5 fruit fly cellular contexts compared by ENCODE assay signal in the genomic region with DNA sequence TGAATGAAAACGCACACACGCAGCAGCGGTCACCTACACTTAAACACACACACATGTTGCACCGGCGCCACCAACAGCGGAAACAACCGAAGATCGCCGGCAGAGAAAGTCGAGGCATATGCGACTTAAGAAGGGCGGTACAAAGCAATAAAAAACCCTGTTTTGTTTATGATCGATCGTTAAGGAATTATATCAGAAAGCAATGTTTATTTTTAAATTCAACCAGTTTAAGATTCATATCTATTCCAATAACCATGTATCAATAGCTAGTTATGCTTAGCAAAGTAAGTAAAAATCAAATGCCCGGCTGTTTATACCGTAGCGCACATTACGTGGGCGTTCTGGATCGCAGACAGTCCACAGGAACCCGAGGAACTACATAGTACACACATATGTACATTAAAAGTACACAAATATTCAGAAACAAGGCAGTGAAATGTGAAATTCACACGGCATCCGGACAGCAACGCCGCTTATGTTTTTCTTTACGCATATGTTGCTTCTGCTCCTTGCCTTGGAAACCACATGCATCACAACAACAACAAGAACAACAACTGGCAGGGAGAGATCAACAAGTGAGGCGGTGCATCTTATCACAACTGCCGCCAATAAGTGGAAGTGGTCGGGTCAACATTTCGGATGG.
TF ChIP-seq lines count a peak whose summit lies in the region.

No protein-coding gene starts in this region.

- peak; percentile 72 for TF ChIP-seq CTCF in whole organism, embryonic (GFP tag; optimal IDR thresholded peaks at IDR 0.05; lab: Kevin White, UChicago)

TF ChIP-seq in whole organism, adult, 20 proteins besides CTCF, POLR2A, EP300 and RAD21 (continues in another document):
- TF ChIP-seq CG12768 (GFP tag; optimal IDR thresholded peaks at IDR 0.05; lab: Kevin White, UChicago) (peak; percentile 60), CG11617 (GFP tag; optimal IDR thresholded peaks at IDR 0.05; lab: Kevin White, UChicago) (peak; percentile 40), CG7045 (GFP tag; optimal IDR thresholded peaks at IDR 0.05; lab: Kevin White, UChicago) (peak; percentile 66), CG33017 (tag; optimal IDR thresholded peaks at IDR 0.05; lab: Kevin White, UChicago) (peak; percentile 72), CG7101 (tag; optimal IDR thresholded peaks at IDR 0.05; lab: Kevin White, UChicago) (peak; percentile 82), ovo (GFP tag; optimal IDR thresholded peaks at IDR 0.05; lab: Kevin White, UChicago) (no peak), Mnt (GFP tag; optimal IDR thresholded peaks at IDR 0.05; lab: Kevin White, UChicago) (peak; percentile 26), CG5204 (GFP tag; optimal IDR thresholded peaks at IDR 0.05; lab: Kevin White, UChicago) (no peak), bab1 (GFP tag; optimal IDR thresholded peaks at IDR 0.05; lab: Kevin White, UChicago) (peak; percentile 84), cic (GFP tag; optimal IDR thresholded peaks at IDR 0.05; lab: Kevin White, UChicago) (peak; percentile 30), cnc (optimal IDR thresholded peaks at IDR 0.05; lab: Kevin White, UChicago) (no peak), kay (GFP tag; lab: Kevin White, UChicago; ENCODE audit: borderline replicate concordance) (no peak), tj (GFP tag; optimal IDR thresholded peaks at IDR 0.05; lab: Kevin White, UChicago) (peak; percentile 38), pad (GFP tag; optimal IDR thresholded peaks at IDR 0.05; lab: Kevin White, UChicago) (peak; percentile 46), toe (GFP tag; optimal IDR thresholded peaks at IDR 0.05; lab: Kevin White, UChicago) (peak; percentile 26), CG1620 (GFP tag; optimal IDR thresholded peaks at IDR 0.05; lab: Kevin White, UChicago) (peak; percentile 28)

TF ChIP-seq in whole organism, embryonic, 481 proteins besides CTCF, POLR2A, EP300 and RAD21 (continues in another document):
- TF ChIP-seq dpn (GFP tag; optimal IDR thresholded peaks at IDR 0.05; lab: Kevin White, UChicago) (peak; percentile 96), Taf1 (GFP tag; IDR thresholded peaks at IDR 0.05; lab: Robert Waterston, UW) (peak; percentile 73), gsb (GFP tag; IDR thresholded peaks at IDR 0.05; lab: Robert Waterston, UW) (peak; percentile 88), D19A (tag; optimal IDR thresholded peaks at IDR 0.05; lab: Kevin White, UChicago) (peak; percentile 96), CG12299 (tag; optimal IDR thresholded peaks at IDR 0.05; lab: Kevin White, UChicago) (peak; percentile 94), sr (GFP tag; IDR thresholded peaks at IDR 0.05; lab: Robert Waterston, UW) (peak; percentile 95), pita (GFP tag; optimal IDR thresholded peaks at IDR 0.05; lab: Kevin White, UChicago) (no peak), gsb-n (tag; optimal IDR thresholded peaks at IDR 0.05; lab: Kevin White, UChicago) (peak; percentile 97), caup (GFP tag; optimal IDR thresholded peaks at IDR 0.05; lab: Kevin White, UChicago; ENCODE audit: severe bottlenecking) (peak; percentile 92), knrl (GFP tag; IDR thresholded peaks at IDR 0.05; lab: Robert Waterston, UW; ENCODE audit: partially characterized antibody) (no peak), CG14667 (GFP tag; IDR thresholded peaks at IDR 0.05; lab: Robert Waterston, UW) (peak; percentile 96), ham (GFP tag; IDR thresholded peaks at IDR 0.05; lab: Robert Waterston, UW) (peak; percentile 76), Mrtf (GFP tag; IDR thresholded peaks at IDR 0.05; lab: Robert Waterston, UW) (peak; percentile 96), ato (GFP tag; IDR thresholded peaks at IDR 0.05; lab: Robert Waterston, UW; ENCODE audit: partially characterized antibody) (no peak), vfl (GFP tag; optimal IDR thresholded peaks at IDR 0.05; lab: Kevin White, UChicago) (peak; percentile 89), YL-1 (GFP tag; optimal IDR thresholded peaks at IDR 0.05; lab: Kevin White, UChicago) (peak; percentile 54), CG14710 (tag; optimal IDR thresholded peaks at IDR 0.05; lab: Kevin White, UChicago) (peak; percentile 98)

TF ChIP-seq in whole organism, prepupa, 60 proteins besides CTCF, POLR2A, EP300 and RAD21 (continues in another document):
- TF ChIP-seq acj6 (GFP tag; optimal IDR thresholded peaks at IDR 0.05; lab: Kevin White, UChicago): peak; percentile 94
- TF ChIP-seq CG15336 (GFP tag; IDR thresholded peaks at IDR 0.05; lab: Robert Waterston, UW): peak; percentile 97
- peak; percentile 93 for TF ChIP-seq net (GFP tag; optimal IDR thresholded peaks at IDR 0.05; lab: Kevin White, UChicago)
- peak; percentile 71 for TF ChIP-seq Eip93F (GFP tag; optimal IDR thresholded peaks at IDR 0.05; lab: Kevin White, UChicago)
- TF ChIP-seq achi (GFP tag; optimal IDR thresholded peaks at IDR 0.05; lab: Kevin White, UChicago): peak; percentile 92
- TF ChIP-seq CG8119 (GFP tag; IDR thresholded peaks at IDR 0.05; lab: Robert Waterston, UW): peak; percentile 97
- TF ChIP-seq dsx (GFP tag; optimal IDR thresholded peaks at IDR 0.05; lab: Kevin White, UChicago; ENCODE audit: poor library complexity, severe bottlenecking): peak; percentile 82
- peak; percentile 92 for TF ChIP-seq CG11294 (GFP tag; IDR thresholded peaks at IDR 0.05; lab: Robert Waterston, UW)
- TF ChIP-seq Gug (GFP tag; IDR thresholded peaks at IDR 0.05; lab: Robert Waterston, UW): peak; percentile 96
- peak; percentile 88 for TF ChIP-seq CG1621 (tag; optimal IDR thresholded peaks at IDR 0.05; lab: Kevin White, UChicago)
- peak; percentile 95 for TF ChIP-seq Lpt (GFP tag; optimal IDR thresholded peaks at IDR 0.05; lab: Kevin White, UChicago)
- peak; percentile 97 for TF ChIP-seq Sox102F (GFP tag; optimal IDR thresholded peaks at IDR 0.05; lab: Kevin White, UChicago)
- peak; percentile 93 for TF ChIP-seq CG8319 (GFP tag; optimal IDR thresholded peaks at IDR 0.05; lab: Kevin White, UChicago)
- peak; percentile 82 for TF ChIP-seq CG6276 (GFP tag; optimal IDR thresholded peaks at IDR 0.05; lab: Kevin White, UChicago)
- peak; percentile 96 for TF ChIP-seq Hr39 (GFP tag; optimal IDR thresholded peaks at IDR 0.05; lab: Kevin White, UChicago)
- peak; percentile 97 for TF ChIP-seq topi (GFP tag; optimal IDR thresholded peaks at IDR 0.05; lab: Kevin White, UChicago)
- TF ChIP-seq OdsH (GFP tag; optimal IDR thresholded peaks at IDR 0.05; lab: Kevin White, UChicago): peak; percentile 92

TF ChIP-seq in whole organism, pupa, 21 proteins besides CTCF, POLR2A, EP300 and RAD21 (continues in another document):
- TF ChIP-seq CG4496 (GFP tag; IDR thresholded peaks at IDR 0.05; lab: Robert Waterston, UW): peak; percentile 98
- peak; percentile 85 for TF ChIP-seq CG34367 (tag; optimal IDR thresholded peaks at IDR 0.05; lab: Kevin White, UChicago)
- peak; percentile 97 for TF ChIP-seq fd96Ca (GFP tag; IDR thresholded peaks at IDR 0.05; lab: Robert Waterston, UW)
- TF ChIP-seq CG14655 (GFP tag; optimal IDR thresholded peaks at IDR 0.05; lab: Kevin White, UChicago): peak; percentile 96
- peak; percentile 91 for TF ChIP-seq CG12605 (GFP tag; IDR thresholded peaks at IDR 0.05; lab: Robert Waterston, UW)
- TF ChIP-seq CG10348 (GFP tag; IDR thresholded peaks at IDR 0.05; lab: Robert Waterston, UW): peak; percentile 65
- TF ChIP-seq EcR (GFP tag; optimal IDR thresholded peaks at IDR 0.05; lab: Kevin White, UChicago): peak; percentile 19
- peak; percentile 92 for TF ChIP-seq CG9948 (tag; optimal IDR thresholded peaks at IDR 0.05; lab: Kevin White, UChicago)
- TF ChIP-seq Ets98B (GFP tag; IDR thresholded peaks at IDR 0.05; lab: Robert Waterston, UW): peak; percentile 96
- peak; percentile 95 for TF ChIP-seq CG17806 (tag; optimal IDR thresholded peaks at IDR 0.05; lab: Kevin White, UChicago)
- peak; percentile 90 for TF ChIP-seq Snoo (tag; optimal IDR thresholded peaks at IDR 0.05; lab: Kevin White, UChicago)
- peak; percentile 89 for TF ChIP-seq CG15710 (tag; optimal IDR thresholded peaks at IDR 0.05; lab: Kevin White, UChicago)
- TF ChIP-seq Pif1B (GFP tag; optimal IDR thresholded peaks at IDR 0.05; lab: Kevin White, UChicago): peak; percentile 95
- TF ChIP-seq CG32121 (GFP tag; IDR thresholded peaks at IDR 0.05; lab: Robert Waterston, UW): peak; percentile 94
- TF ChIP-seq D1 (tag; optimal IDR thresholded peaks at IDR 0.05; lab: Kevin White, UChicago): peak; percentile 82
- peak; percentile 97 for TF ChIP-seq CG8301 (tag; optimal IDR thresholded peaks at IDR 0.05; lab: Kevin White, UChicago)
- TF ChIP-seq CG8159 (tag; optimal IDR thresholded peaks at IDR 0.05; lab: Kevin White, UChicago): peak; percentile 96
- TF ChIP-seq rn (GFP tag; IDR thresholded peaks at IDR 0.05; lab: Robert Waterston, UW): peak; percentile 92
- TF ChIP-seq gl (tag; optimal IDR thresholded peaks at IDR 0.05; lab: Kevin White, UChicago): peak; percentile 91

TF ChIP-seq in whole organism, wandering third instar larva, 38 proteins besides CTCF, POLR2A, EP300 and RAD21 (continues in another document):
- peak; percentile 93 for TF ChIP-seq OdsH (GFP tag; optimal IDR thresholded peaks at IDR 0.05; lab: Kevin White, UChicago)
- TF ChIP-seq dmrt93B (GFP tag; optimal IDR thresholded peaks at IDR 0.05; lab: Kevin White, UChicago): peak; percentile 91
- TF ChIP-seq CG32264 (GFP tag; optimal IDR thresholded peaks at IDR 0.05; lab: Kevin White, UChicago): peak; percentile 94
- TF ChIP-seq Abd-B (GFP tag; optimal IDR thresholded peaks at IDR 0.05; lab: Kevin White, UChicago): no peak
- peak; percentile 37 for TF ChIP-seq dsf (GFP tag; optimal IDR thresholded peaks at IDR 0.05; lab: Kevin White, UChicago; ENCODE audit: borderline replicate concordance)
- TF ChIP-seq Rel (GFP tag; optimal IDR thresholded peaks at IDR 0.05; lab: Kevin White, UChicago): peak; percentile 74
- TF ChIP-seq Rel (tag; optimal IDR thresholded peaks at IDR 0.05; lab: Kevin White, UChicago): peak; percentile 64
- peak; percentile 89 for TF ChIP-seq Hnf4 (GFP tag; optimal IDR thresholded peaks at IDR 0.05; lab: Kevin White, UChicago)
- peak; percentile 81 to 97 for TF ChIP-seq foxo (GFP tag; optimal IDR thresholded peaks at IDR 0.05; lab: Kevin White, UChicago)
- peak; percentile 84 for TF ChIP-seq psq (GFP tag; optimal IDR thresholded peaks at IDR 0.05; lab: Kevin White, UChicago)
- TF ChIP-seq Jra (GFP tag; optimal IDR thresholded peaks at IDR 0.05; lab: Kevin White, UChicago): peak; percentile 83
- no peak for TF ChIP-seq Dfd (GFP tag; optimal IDR thresholded peaks at IDR 0.05; lab: Kevin White, UChicago)
- TF ChIP-seq tai (GFP tag; optimal IDR thresholded peaks at IDR 0.05; lab: Kevin White, UChicago): no peak
- TF ChIP-seq CrebA (GFP tag; optimal IDR thresholded peaks at IDR 0.05; lab: Kevin White, UChicago; ENCODE audit: borderline replicate concordance): no peak
- TF ChIP-seq CG9705 (GFP tag; optimal IDR thresholded peaks at IDR 0.05; lab: Kevin White, UChicago): peak; percentile 91
- no peak for TF ChIP-seq N (GFP tag; optimal IDR thresholded peaks at IDR 0.05; lab: Kevin White, UChicago)
- no peak for TF ChIP-seq Myc (optimal IDR thresholded peaks at IDR 0.05; lab: Kevin White, UChicago)
- TF ChIP-seq sv (GFP tag; optimal IDR thresholded peaks at IDR 0.05; lab: Kevin White, UChicago): peak; percentile 96
- peak; percentile 94 for TF ChIP-seq HLH106 (tag; optimal IDR thresholded peaks at IDR 0.05; lab: Kevin White, UChicago)
- TF ChIP-seq GATAd (GFP tag; optimal IDR thresholded peaks at IDR 0.05; lab: Kevin White, UChicago): no peak
- peak; percentile 95 for TF ChIP-seq ey (GFP tag; optimal IDR thresholded peaks at IDR 0.05; lab: Kevin White, UChicago)
